Worm (Caenorhabditis elegans) whole organism, young adult: ENCODE results near the gene rpap-3.

Source experiments
- F49E8.2 ChIP-seq: sonication (generic microtip); optimal IDR thresholded peaks from 3 replicates; lab custom pipeline; 2017; ENCODE audit warnings: missing genetic modification characterization, mild to moderate bottlenecking, missing compliant biosample characterization, antibody characterized with exemption, moderate library complexity; ENCODE audit not compliant: insufficient read depth
- T26A5.8 ChIP-seq: sonication (generic microtip); optimal IDR thresholded peaks from 2 replicates; lab custom pipeline; 2016; ENCODE audit warnings: missing genetic modification characterization, missing compliant biosample characterization
- Y53G8AR.9 ChIP-seq: fragments of 200-800 bp; sonication (Bioruptor generic); conservative IDR thresholded peaks from 2 replicates; pipeline ENCODE4 v1.3.6; 2022; ENCODE audit warnings: missing genetic modification reagents, missing genetic modification characterization, missing compliant biosample characterization
- attf-3 ChIP-seq: fragments of 200-800 bp; sonication (Bioruptor generic); conservative IDR thresholded peaks from 2 replicates; pipeline ENCODE4 v1.3.6; 2022; ENCODE audit warnings: missing genetic modification reagents, missing genetic modification characterization, missing compliant biosample characterization
- efl-1 ChIP-seq: fragments of 150-350 bp; optimal IDR thresholded peaks from 2 replicates; lab custom pipeline; 2014; ENCODE audit warnings: missing biosample characterization, missing genetic modification reagents, missing genetic modification characterization
- nfya-2 ChIP-seq: fragments of 200-800 bp; sonication (Bioruptor generic); IDR thresholded peaks from 2 replicates; pipeline ENCODE4 v1.3.6; 2022; ENCODE audit warnings: missing genetic modification reagents, missing genetic modification characterization, missing compliant biosample characterization
- unc-62 ChIP-seq: fragments of 150-350 bp; optimal IDR thresholded peaks from 2 replicates; lab custom pipeline; 2014; ENCODE audit warnings: missing biosample characterization, missing genetic modification reagents, missing genetic modification characterization
- ztf-6 ChIP-seq: fragments of 200-800 bp; sonication (Bioruptor generic); IDR thresholded peaks from 2 replicates; pipeline ENCODE4 v1.3.6; 2022; ENCODE audit warnings: missing genetic modification reagents, missing genetic modification characterization, missing compliant biosample characterization

ce11 chrIV:7817852-7818251 is 39.1 kb upstream of the rpap-3 start, which contains the start of gene ric-3:
- TF ChIP-seq unc-62 (no peak), ztf-6 (GFP tag; lab: Robert Waterston, UW) (no peak), F49E8.2 (tag; lab: Kevin White, UChicago) (no peak), Y53G8AR.9 (GFP tag; lab: Robert Waterston, UW) (no peak), efl-1 (GFP tag; lab: Kevin White, UChicago) (no peak), attf-3 (GFP tag; lab: Robert Waterston, UW) (no peak), T26A5.8 (tag; lab: Kevin White, UChicago) (no peak), nfya-2 (GFP tag; lab: Robert Waterston, UW) (no peak)
